In genomic region chrX:4685579-4685978, ce11 we compare ENCODE assay signal across 3 worm cellular contexts.
TF ChIP-seq lines count a peak whose summit lies in the region.

No protein-coding gene starts in this region.

TF ChIP-seq in whole organism, L1 larva, 84 proteins besides CTCF, POLR2A, EP300 and RAD21:
- TF ChIP-seq efl-1 (optimal IDR thresholded peaks at IDR 0.05; lab: Kevin White, UChicago) (no peak), efl-1 (GFP tag; optimal IDR thresholded peaks at IDR 0.05 in 1 of 2; lab: Kevin White, UChicago) (no peak), nhr-76 (tag; optimal IDR thresholded peaks at IDR 0.05; lab: Kevin White, UChicago) (no peak), fkh-4 (tag; optimal IDR thresholded peaks at IDR 0.05; lab: Kevin White, UChicago; ENCODE audit: borderline replicate concordance) (no peak), C16A3.4 (tag; optimal IDR thresholded peaks at IDR 0.05; lab: Kevin White, UChicago) (no peak), nhr-71 (tag; optimal IDR thresholded peaks at IDR 0.05; lab: Kevin White, UChicago) (no peak), elt-3 (tag; optimal IDR thresholded peaks at IDR 0.05; lab: Kevin White, UChicago) (peak in 1 of 6 experiments; percentile 9), lin-14 (GFP tag; optimal IDR thresholded peaks at IDR 0.05; lab: Kevin White, UChicago) (peak; percentile 23), dsc-1 (tag; optimal IDR thresholded peaks at IDR 0.05; lab: Kevin White, UChicago) (no peak), ceh-63 (GFP tag; optimal IDR thresholded peaks at IDR 0.05; lab: Kevin White, UChicago) (no peak), egl-13 (tag; optimal IDR thresholded peaks at IDR 0.05; lab: Kevin White, UChicago) (no peak), lsy-2 (tag; optimal IDR thresholded peaks at IDR 0.05; lab: Kevin White, UChicago) (no peak), elt-2 (tag; optimal IDR thresholded peaks at IDR 0.05; lab: Kevin White, UChicago) (no peak), lin-13 (GFP tag; optimal IDR thresholded peaks at IDR 0.05; lab: Kevin White, UChicago) (no peak)

TF ChIP-seq in whole organism, L3 larva, 47 proteins besides CTCF, POLR2A, EP300 and RAD21:
- TF ChIP-seq nhr-25 (tag; optimal IDR thresholded peaks at IDR 0.05; lab: Kevin White, UChicago) (peak; percentile 60), hmg-11 (tag; optimal IDR thresholded peaks at IDR 0.05; lab: Kevin White, UChicago) (no peak)

TF ChIP-seq in whole organism, L4 larva, 104 proteins besides CTCF, POLR2A, EP300 and RAD21:
- TF ChIP-seq vab-7 (GFP tag; IDR thresholded peaks at IDR 0.05; lab: Robert Waterston, UW) (no peak), ceh-32 (tag; optimal IDR thresholded peaks at IDR 0.05; lab: Kevin White, UChicago; ENCODE audit: poor library complexity) (no peak), unc-62 (GFP tag; optimal IDR thresholded peaks at IDR 0.05 in 1 of 2; lab: Kevin White, UChicago) (peak in 1 of 2 experiments; percentile 55), unc-62 (tag; optimal IDR thresholded peaks at IDR 0.05; lab: Kevin White, UChicago) (no peak), nhr-28 (tag; optimal IDR thresholded peaks at IDR 0.05; lab: Kevin White, UChicago) (peak; percentile 33), mdl-1 (tag; optimal IDR thresholded peaks at IDR 0.05; lab: Kevin White, UChicago) (peak in 1 of 2 experiments; percentile 23), hlh-30 (tag; optimal IDR thresholded peaks at IDR 0.05; lab: Kevin White, UChicago; ENCODE audit: insufficient read depth) (peak; percentile 3)

Comparison
In these comparisons a context has a peak if more than half of its experiments do, and no peak if none do; other contexts are left out.
1. Of the 29 proteins assayed by ChIP-seq in both whole organism, L4 larva and whole organism, L1 larva: peak only in whole organism, L4 larva: nhr-28; only in whole organism, L1 larva: none; in both: none; in neither: 26; mixed calls (peak in some experiments, not most) for 2.